Worm (Caenorhabditis elegans) whole organism, L4/young adult: Measurements from ENCODE around the gene srh-38.

Source experiments
- W03F9.2 ChIP-seq: fragments of 150-350 bp; optimal IDR thresholded peaks from 2 replicates; lab custom pipeline; 2014; ENCODE audit warnings: missing biosample characterization, missing genetic modification characterization
- dao-5 ChIP-seq: sonication (generic microtip); optimal IDR thresholded peaks from 2 replicates; lab custom pipeline; 2016; ENCODE audit warnings: missing genotype, missing genetic modification characterization, moderate library complexity, missing compliant biosample characterization
- him-1 ChIP-seq: sonication (generic microtip); optimal IDR thresholded peaks from 2 replicates; lab custom pipeline; 2016; ENCODE audit warnings: missing genotype, missing genetic modification reagents, missing genetic modification characterization, missing compliant biosample characterization

DNA sequence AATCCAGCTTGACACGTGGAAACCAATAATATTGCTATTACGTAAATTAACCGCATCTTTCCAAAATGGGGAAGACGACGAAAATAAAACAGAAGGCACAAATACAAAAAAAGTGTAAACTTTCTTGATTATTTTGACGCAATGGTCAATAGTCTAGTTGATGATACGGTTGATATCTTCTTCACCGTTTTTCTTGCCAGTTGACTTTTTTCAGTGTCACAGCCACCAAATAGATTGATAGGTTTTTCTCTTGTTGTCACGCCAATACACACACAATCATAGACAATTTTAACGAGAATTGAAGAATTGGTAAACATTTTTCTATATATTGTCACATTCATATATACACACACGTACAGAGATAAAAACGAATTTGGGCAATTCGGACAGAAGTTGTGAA is 13.0 kb downstream of the srh-38 start, which contains the start of gene zmp-3:
- TF ChIP-seq him-1 (no peak), W03F9.2 (tag; lab: Kevin White, UChicago) (no peak), dao-5 (no peak)
